Worm (Caenorhabditis elegans) whole organism, L3 larva: ENCODE results near the gene T05A8.7.

ENCODE experiments used
- ama-1 ChIP-seq: fragments of 150-350 bp; optimal IDR thresholded peaks from 2 replicates; lab custom pipeline; 2018
- egl-27 ChIP-seq: sonication (generic microtip); optimal IDR thresholded peaks from 4 replicates; lab custom pipeline; 2017; ENCODE audit warnings: missing biosample characterization, missing genetic modification reagents, missing genetic modification characterization
- elt-3 ChIP-seq, 3 experiments: fragments of 150-350 bp in 1 of 3; sonication (generic microtip) in 2 of 3; optimal IDR thresholded peaks; 2 replicates in 2 of 3; 4 replicates in 1 of 3; lab custom pipeline; 2014 to 2017; ENCODE audit warnings: missing biosample characterization in 3 of 3, missing genetic modification characterization in 3 of 3
- lin-39 ChIP-seq: fragments of 150-350 bp; optimal IDR thresholded peaks from 2 replicates; lab custom pipeline; 2018; ENCODE audit warnings: missing biosample characterization, missing genetic modification reagents, missing genetic modification characterization
- nfya-1 ChIP-seq: sonication (generic microtip); optimal IDR thresholded peaks from 2 replicates; lab custom pipeline; 2017; ENCODE audit warnings: missing genetic modification characterization, mild to moderate bottlenecking, missing compliant biosample characterization, antibody characterized with exemption, moderate library complexity; ENCODE audit not compliant: insufficient read depth
- nhr-12 ChIP-seq: fragments of 150-350 bp; optimal IDR thresholded peaks from 2 replicates; lab custom pipeline; 2014; ENCODE audit warnings: missing biosample characterization, missing genetic modification characterization
- nhr-237 ChIP-seq: fragments of 150-350 bp; optimal IDR thresholded peaks from 2 replicates; lab custom pipeline; 2014; ENCODE audit warnings: missing biosample characterization, missing genetic modification characterization
- nhr-25 ChIP-seq: sonication (generic microtip); optimal IDR thresholded peaks from 2 replicates; lab custom pipeline; 2017; ENCODE audit warnings: missing biosample characterization, missing genetic modification characterization
- nhr-77 ChIP-seq: fragments of 150-350 bp; optimal IDR thresholded peaks from 2 replicates; lab custom pipeline; 2014; ENCODE audit warnings: missing biosample characterization, missing genetic modification characterization
- pqm-1 ChIP-seq: fragments of 150-350 bp; optimal IDR thresholded peaks from 2 replicates; lab custom pipeline; 2017; ENCODE audit warnings: missing biosample characterization, missing genetic modification characterization, inconsistent platforms
- skn-1 ChIP-seq: fragments of 150-350 bp; optimal IDR thresholded peaks from 2 replicates; lab custom pipeline; 2014; ENCODE audit warnings: missing biosample characterization, missing genetic modification characterization
- snpc-4 ChIP-seq: fragments of 150-350 bp; optimal IDR thresholded peaks from 2 replicates; lab custom pipeline; 2014; ENCODE audit warnings: missing biosample characterization, missing genetic modification characterization
- unc-62 ChIP-seq: fragments of 150-350 bp; sonication (generic microtip); optimal IDR thresholded peaks from 4 replicates; lab custom pipeline; 2014; ENCODE audit warnings: missing biosample characterization, missing genetic modification reagents, missing genetic modification characterization

DNA sequence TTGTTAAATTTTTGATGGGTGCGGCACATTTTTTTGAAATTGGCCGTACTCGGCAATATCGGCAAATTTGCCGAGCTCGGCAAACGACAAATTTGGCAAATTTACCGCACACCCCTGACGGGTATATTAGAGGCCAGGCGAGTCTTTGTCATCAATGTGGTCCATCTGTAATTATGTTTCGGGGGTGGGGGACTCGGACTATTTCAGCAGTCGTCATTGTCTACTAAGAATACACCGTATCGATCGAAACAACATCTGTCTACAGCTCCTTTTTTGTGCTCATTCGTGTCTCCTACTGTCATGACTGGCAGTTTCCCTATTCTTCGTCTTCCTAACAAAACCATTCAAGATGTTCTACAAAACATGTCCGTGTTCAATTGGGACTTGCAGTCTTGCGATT lies 24.2 kb upstream of the T05A8.7 start, which contains the start of gene F08D12.15:
- no peak for TF ChIP-seq pqm-1 (tag; lab: Kevin White, UChicago)
- TF ChIP-seq nhr-12 (tag; lab: Kevin White, UChicago) = no peak
- no peak for TF ChIP-seq egl-27
- no peak for TF ChIP-seq nhr-237 (tag; lab: Kevin White, UChicago)
- TF ChIP-seq lin-39 (tag; lab: Kevin White, UChicago) = no peak
- TF ChIP-seq ama-1 (lab: Kevin White, UChicago) = no peak
- TF ChIP-seq elt-3 (tag; optimal IDR thresholded peaks at IDR 0.05; lab: Kevin White, UChicago) = no peak
- no peak for TF ChIP-seq skn-1 (tag; lab: Kevin White, UChicago)
- no peak for TF ChIP-seq snpc-4 (tag; lab: Kevin White, UChicago)
- TF ChIP-seq nhr-25 = no peak
- TF ChIP-seq nhr-77 (tag; lab: Kevin White, UChicago) = no peak
- no peak for TF ChIP-seq nfya-1
- TF ChIP-seq unc-62 (GFP tag; lab: Kevin White, UChicago) = no peak
